Worm (Caenorhabditis elegans) whole organism, early embryonic: ENCODE measurements around the gene wht-3.

Experiments
- B0310.2 ChIP-seq: sonication (generic microtip); optimal IDR thresholded peaks from 2 replicates; lab custom pipeline; 2016; ENCODE audit warnings: mild to moderate bottlenecking, missing genetic modification characterization, missing compliant biosample characterization
- F13C5.2 ChIP-seq: sonication (generic microtip); optimal IDR thresholded peaks from 2 replicates; lab custom pipeline; 2017; ENCODE audit warnings: mild to moderate bottlenecking, missing genetic modification characterization, inconsistent platforms, missing compliant biosample characterization
- aly-1 ChIP-seq: sonication (generic microtip); optimal IDR thresholded peaks from 2 replicates; lab custom pipeline; 2016; ENCODE audit warnings: missing genetic modification characterization, missing compliant biosample characterization
- ama-1 ChIP-seq: fragments of 150-350 bp; optimal IDR thresholded peaks from 2 replicates; lab custom pipeline; 2014
- ceh-13 ChIP-seq: fragments of 200-800 bp; sonication (Bioruptor generic); optimal IDR thresholded peaks from 2 replicates; lab custom pipeline; 2018; ENCODE audit warnings: mild to moderate bottlenecking, missing genetic modification characterization, missing compliant biosample characterization
- ceh-36 ChIP-seq: sonication (generic microtip); optimal IDR thresholded peaks from 2 replicates; lab custom pipeline; 2016; ENCODE audit warnings: missing genetic modification characterization, inconsistent platforms, missing compliant biosample characterization
- ets-7 ChIP-seq: sonication (generic microtip); optimal IDR thresholded peaks from 2 replicates; lab custom pipeline; 2016; ENCODE audit warnings: missing genotype, missing genetic modification characterization, missing compliant biosample characterization
- flt-1 ChIP-seq: fragments of 200-800 bp; sonication (Bioruptor generic); IDR thresholded peaks from 2 replicates; pipeline ENCODE4 v1.3.6; 2022; ENCODE audit warnings: missing genetic modification characterization, missing compliant biosample characterization
- hmbx-1 ChIP-seq: sonication (generic microtip); optimal IDR thresholded peaks from 2 replicates; lab custom pipeline; 2016; ENCODE audit warnings: mild to moderate bottlenecking, missing genetic modification characterization, missing compliant biosample characterization
- hmg-4 ChIP-seq: fragments of 200-800 bp; sonication (Bioruptor generic); optimal IDR thresholded peaks from 2 replicates; lab custom pipeline; 2018; ENCODE audit warnings: mild to moderate bottlenecking, missing genetic modification characterization, missing compliant biosample characterization
- hnd-1 ChIP-seq: sonication (generic microtip); optimal IDR thresholded peaks from 2 replicates; lab custom pipeline; 2016; ENCODE audit warnings: missing genetic modification characterization, missing compliant biosample characterization
- pes-1 ChIP-seq: fragments of 200-800 bp; sonication (Bioruptor generic); IDR thresholded peaks from 2 replicates; pipeline ENCODE4 v1.3.6; 2022; ENCODE audit warnings: missing genetic modification reagents, missing genetic modification characterization, missing compliant biosample characterization
- scrt-1 ChIP-seq: fragments of 200-800 bp; sonication (Bioruptor generic); IDR thresholded peaks from 2 replicates; pipeline ENCODE4 v1.3.6; 2022; ENCODE audit warnings: missing genetic modification characterization, missing compliant biosample characterization
- sea-1 ChIP-seq: fragments of 200-800 bp; sonication (Bioruptor generic); conservative IDR thresholded peaks from 2 replicates; pipeline ENCODE4 v1.3.6; 2022; ENCODE audit warnings: missing genetic modification characterization, missing compliant biosample characterization
- tbx-11 ChIP-seq: fragments of 200-800 bp; sonication (Bioruptor generic); IDR thresholded peaks from 2 replicates; pipeline ENCODE4 v1.3.6; 2022; ENCODE audit warnings: missing genetic modification characterization, missing compliant biosample characterization
- tbx-37 ChIP-seq: fragments of 200-800 bp; sonication (Bioruptor generic); conservative IDR thresholded peaks from 2 replicates; pipeline ENCODE4 v1.3.6; 2022; ENCODE audit warnings: missing genetic modification reagents, missing genetic modification characterization, missing compliant biosample characterization
- tra-4 ChIP-seq: sonication (generic microtip); optimal IDR thresholded peaks from 2 replicates; lab custom pipeline; 2017; ENCODE audit warnings: missing genetic modification characterization, missing compliant biosample characterization

wht-3 gene

ce11 chrIII:4157298-4157697 lies 5.9 kb upstream of the wht-3 start, which contains the start of gene C16C10.9:
Gene C16C10.9 (minus strand): TSS chrIII:4157398.
- TF ChIP-seq tbx-37 (GFP tag; lab: Robert Waterston, UW) (no peak), pes-1 (no peak), ets-7 (tag; lab: Kevin White, UChicago) (no peak), B0310.2 (no peak), F13C5.2 (no peak), ceh-13 (no peak)

- TF ChIP-seq hmg-4 (GFP tag; lab: Kevin White, UChicago) = no peak
- no peak for TF ChIP-seq ets-7 (tag; lab: Kevin White, UChicago)
These were observed 1.9 kb upstream of the wht-3 start, which contains the start of gene glod-4 for ce11 chrIII:4153299-4153698. Gene glod-4 (plus strand): TSS chrIII:4153599.

ce11 chrIII:4152828-4153227 lies 1.4 kb upstream of the wht-3 start:
- TF ChIP-seq flt-1 (GFP tag; lab: Robert Waterston, UW) (no peak), pes-1 (no peak), hmbx-1 (tag; lab: Kevin White, UChicago) (no peak), F13C5.2 (no peak), tbx-37 (GFP tag; lab: Robert Waterston, UW) (no peak), ceh-13 (no peak), hmg-4 (GFP tag; lab: Kevin White, UChicago) (no peak), sea-1 (GFP tag; lab: Robert Waterston, UW) (no peak), tra-4 (tag; lab: Kevin White, UChicago) (no peak)

DNA sequence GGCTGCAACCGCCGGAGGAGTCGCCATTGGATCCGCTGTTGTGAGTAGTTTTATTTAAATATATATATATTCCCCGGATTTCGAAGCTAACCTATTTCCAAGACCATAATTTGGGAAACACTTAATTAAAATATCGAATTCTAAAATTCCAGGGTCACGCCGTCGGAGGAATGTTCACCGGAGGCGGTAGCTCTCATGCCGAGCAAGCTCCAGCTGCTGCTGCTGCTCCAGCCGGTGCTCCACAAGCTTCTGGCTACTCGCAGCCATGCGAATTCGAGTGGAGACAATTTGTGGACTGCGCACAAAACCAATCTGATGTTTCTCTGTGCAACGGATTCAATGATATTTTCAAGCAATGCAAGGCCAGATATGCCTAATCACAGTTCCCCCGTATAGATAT lies 911 bp upstream of the wht-3 start:
- TF ChIP-seq tbx-11 (no peak), F13C5.2 (no peak), tbx-37 (GFP tag; lab: Robert Waterston, UW) (no peak)

ce11 chrIII:4150919-4151318 lies 479 bp downstream of the wht-3 start:
- TF ChIP-seq tra-4 (tag; lab: Kevin White, UChicago) (no peak), F13C5.2 (peak; percentile 64)

DNA sequence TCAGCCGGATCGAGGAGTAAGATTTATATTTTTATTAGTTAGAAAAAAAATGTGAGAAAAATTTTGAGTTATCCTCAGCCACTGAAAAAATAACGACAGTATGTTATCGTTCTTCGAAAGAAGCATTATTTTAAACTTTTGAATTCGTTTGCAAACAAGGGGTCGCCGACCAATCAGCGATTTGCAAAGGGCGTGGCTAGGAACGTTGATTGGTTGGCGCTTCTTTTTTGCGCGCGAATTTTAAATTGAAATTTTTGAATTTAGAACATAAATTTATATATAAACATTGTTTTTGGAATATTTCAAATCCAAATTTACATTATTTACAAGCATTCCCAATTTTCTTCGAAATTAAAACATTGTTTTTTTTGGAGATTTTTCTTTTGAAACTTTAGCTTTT lies 8.2 kb downstream of the wht-3 start:
- TF ChIP-seq ceh-13 (no peak), hmg-4 (GFP tag; lab: Kevin White, UChicago) (no peak), tbx-11 (no peak), ets-7 (tag; lab: Kevin White, UChicago) (no peak), ceh-36 (no peak), sea-1 (GFP tag; lab: Robert Waterston, UW) (no peak), hnd-1 (tag; lab: Kevin White, UChicago) (no peak), B0310.2 (no peak)

- TF ChIP-seq flt-1 (GFP tag; lab: Robert Waterston, UW) = no peak
- no peak for TF ChIP-seq hnd-1 (tag; lab: Kevin White, UChicago)
These were observed 14.2 kb downstream of the wht-3 start for ce11 chrIII:4137180-4137579.

ce11 chrIII:4134059-4134458 lies 17.3 kb downstream of the wht-3 start:
- TF ChIP-seq aly-1 (tag; lab: Kevin White, UChicago) (no peak), flt-1 (GFP tag; lab: Robert Waterston, UW) (no peak), hnd-1 (tag; lab: Kevin White, UChicago) (no peak), hmg-4 (GFP tag; lab: Kevin White, UChicago) (no peak), hmbx-1 (tag; lab: Kevin White, UChicago) (no peak), F13C5.2 (no peak), sea-1 (GFP tag; lab: Robert Waterston, UW) (no peak), ceh-36 (no peak)

ce11 chrIII:4131814-4132555 lies 19.4 kb downstream of the wht-3 start:
- TF ChIP-seq tra-4 (tag; lab: Kevin White, UChicago) (no peak), tbx-37 (GFP tag; lab: Robert Waterston, UW) (no peak), aly-1 (tag; lab: Kevin White, UChicago) (no peak), hmg-4 (GFP tag; lab: Kevin White, UChicago) (no peak), hmbx-1 (tag; lab: Kevin White, UChicago) (no peak), F13C5.2 (no peak), ets-7 (tag; lab: Kevin White, UChicago) (no peak), tbx-11 (no peak), B0310.2 (no peak), pes-1 (no peak), scrt-1 (GFP tag; lab: Robert Waterston, UW) (no peak), ama-1 (lab: Kevin White, UChicago) (no peak), ceh-36 (no peak), hnd-1 (tag; lab: Kevin White, UChicago) (no peak), ceh-13 (no peak), flt-1 (GFP tag; lab: Robert Waterston, UW) (no peak), sea-1 (GFP tag; lab: Robert Waterston, UW) (no peak)
